Worm (Caenorhabditis elegans) whole organism, midembryonic: ENCODE data around the gene T01C8.2.

Experiments used
- T22C8.4 ChIP-seq: fragments of 200-800 bp; sonication (Bioruptor generic); IDR thresholded peaks from 2 replicates; pipeline ENCODE4 v1.3.6; 2022; ENCODE audit warnings: missing genetic modification characterization, missing compliant biosample characterization
- cog-1 ChIP-seq: sonication (generic microtip); optimal IDR thresholded peaks from 2 replicates; lab custom pipeline; 2016; ENCODE audit warnings: missing genetic modification characterization, missing compliant biosample characterization
- flt-1 ChIP-seq: fragments of 200-800 bp; sonication (Bioruptor generic); IDR thresholded peaks from 2 replicates; pipeline ENCODE4 v1.3.6; 2022; ENCODE audit warnings: missing genetic modification characterization, missing compliant biosample characterization
- klf-2 ChIP-seq: fragments of 200-800 bp; sonication (Bioruptor generic); conservative IDR thresholded peaks from 2 replicates; pipeline ENCODE4 v1.3.6; 2022; ENCODE audit warnings: missing genetic modification reagents, missing genetic modification characterization, missing compliant biosample characterization
- med-1 ChIP-seq: sonication (generic microtip); optimal IDR thresholded peaks from 2 replicates; lab custom pipeline; 2017; ENCODE audit warnings: missing genetic modification characterization, mild to moderate bottlenecking, missing compliant biosample characterization, antibody characterized with exemption, missing genetic modification reagents; ENCODE audit not compliant: insufficient read depth
- ref-1 ChIP-seq: fragments of 200-800 bp; sonication (Bioruptor generic); conservative IDR thresholded peaks from 2 replicates; pipeline ENCODE4 v1.3.6; 2022; ENCODE audit warnings: missing genetic modification reagents, missing genetic modification characterization, missing compliant biosample characterization
- tab-1 ChIP-seq: fragments of 200-800 bp; sonication (Bioruptor generic); IDR thresholded peaks from 2 replicates; pipeline ENCODE4 v1.3.6; 2022; ENCODE audit warnings: missing genetic modification characterization, missing compliant biosample characterization
- ztf-23 ChIP-seq: fragments of 200-800 bp; sonication (Bioruptor generic); IDR thresholded peaks from 2 replicates; pipeline ENCODE4 v1.3.6; 2022; ENCODE audit warnings: missing genetic modification reagents, missing genetic modification characterization, missing compliant biosample characterization
- ztf-29 ChIP-seq: fragments of 200-800 bp; sonication (Bioruptor generic); IDR thresholded peaks from 2 replicates; pipeline ENCODE4 v1.3.6; 2022; ENCODE audit warnings: missing genetic modification reagents, missing genetic modification characterization, missing compliant biosample characterization

T01C8.2 gene

DNA sequence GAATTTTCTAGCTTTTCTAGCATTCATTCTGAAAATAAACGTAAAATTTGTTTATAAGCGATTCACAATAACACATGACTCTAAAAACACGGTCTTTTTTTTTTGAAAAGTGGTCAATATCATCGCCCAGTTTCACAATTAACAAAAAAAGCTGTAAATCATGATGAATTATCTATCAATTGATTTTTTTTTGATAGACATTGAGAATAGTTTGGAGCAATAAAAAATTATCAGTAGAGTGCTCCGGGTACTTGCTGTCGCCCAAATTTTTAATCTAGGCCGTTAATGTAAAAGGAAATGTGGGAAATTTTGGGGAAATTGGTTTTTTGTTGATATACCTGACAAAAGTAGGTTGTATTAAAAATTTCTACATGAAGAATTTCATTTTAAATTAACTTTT, 12.8 kb upstream of the T01C8.2 start:
- TF ChIP-seq ztf-29 (no peak), T22C8.4 (GFP tag; lab: Robert Waterston, UW) (no peak), tab-1 (no peak), ztf-23 (GFP tag; lab: Robert Waterston, UW) (no peak), med-1 (GFP tag; lab: Kevin White, UChicago) (no peak), ref-1 (GFP tag; lab: Robert Waterston, UW) (no peak), cog-1 (tag; lab: Kevin White, UChicago) (no peak), klf-2 (no peak), flt-1 (GFP tag; lab: Robert Waterston, UW) (no peak)

ce11 chrX:16775335-16775835, 10.9 kb upstream of the T01C8.2 start:
- TF ChIP-seq med-1 (GFP tag; lab: Kevin White, UChicago) (no peak), tab-1 (no peak), flt-1 (GFP tag; lab: Robert Waterston, UW) (no peak), ref-1 (GFP tag; lab: Robert Waterston, UW) (no peak), klf-2 (no peak), ztf-23 (GFP tag; lab: Robert Waterston, UW) (no peak), T22C8.4 (GFP tag; lab: Robert Waterston, UW) (no peak), cog-1 (tag; lab: Kevin White, UChicago) (no peak)

- TF ChIP-seq T22C8.4 (GFP tag; lab: Robert Waterston, UW) = no peak
- TF ChIP-seq tab-1 = no peak
- TF ChIP-seq cog-1 (tag; lab: Kevin White, UChicago) = no peak
- TF ChIP-seq ztf-29 = no peak
- TF ChIP-seq med-1 (GFP tag; lab: Kevin White, UChicago) = no peak
These were observed 3.4 kb upstream of the T01C8.2 start, which contains the start of gene T01C8.3 for ce11 chrX:16782797-16783259. T01C8.3 (minus strand) TSS chrX:16783209.

DNA sequence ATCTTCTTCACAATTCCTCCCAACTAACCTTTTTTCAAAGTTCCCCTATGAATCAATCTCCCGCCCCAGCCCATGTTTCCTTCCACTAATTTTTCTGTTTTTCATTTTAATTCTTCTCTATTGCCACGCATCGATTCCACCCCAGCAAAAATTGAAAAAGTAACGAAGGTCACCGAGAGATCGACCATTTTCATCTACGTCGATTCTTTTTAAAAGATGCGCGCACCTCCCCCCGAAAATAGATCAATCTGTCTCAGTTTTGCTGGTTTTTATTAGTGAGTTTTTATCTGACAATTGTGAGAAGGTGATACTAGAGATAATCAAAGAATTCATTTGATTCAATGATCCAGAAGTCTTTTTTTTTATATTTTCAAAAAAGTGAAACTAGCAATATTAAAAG, 2.2 kb upstream of the T01C8.2 start:
- TF ChIP-seq ztf-29 (no peak), T22C8.4 (GFP tag; lab: Robert Waterston, UW) (no peak)

DNA sequence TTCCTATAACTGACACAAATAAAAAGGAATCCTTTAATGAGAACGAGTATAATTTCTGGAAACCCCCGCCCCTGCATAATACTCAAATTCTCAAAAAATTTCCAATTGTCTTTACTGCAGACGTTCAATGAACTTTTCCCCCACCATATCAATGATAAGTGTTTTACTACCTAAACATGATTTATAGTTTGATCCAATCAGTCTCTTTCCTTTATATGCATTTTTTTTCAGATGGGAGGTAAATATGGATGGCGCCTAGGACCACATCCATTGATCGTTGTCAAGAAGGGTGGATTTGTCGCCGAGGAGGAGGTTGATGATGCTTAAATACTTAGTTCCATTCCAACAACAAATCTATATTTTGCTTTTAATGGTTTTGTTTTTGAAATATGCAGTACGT, 914 bp downstream of the T01C8.2 start:
- no peak for TF ChIP-seq ztf-29
- no peak for TF ChIP-seq ref-1 (GFP tag; lab: Robert Waterston, UW)

DNA sequence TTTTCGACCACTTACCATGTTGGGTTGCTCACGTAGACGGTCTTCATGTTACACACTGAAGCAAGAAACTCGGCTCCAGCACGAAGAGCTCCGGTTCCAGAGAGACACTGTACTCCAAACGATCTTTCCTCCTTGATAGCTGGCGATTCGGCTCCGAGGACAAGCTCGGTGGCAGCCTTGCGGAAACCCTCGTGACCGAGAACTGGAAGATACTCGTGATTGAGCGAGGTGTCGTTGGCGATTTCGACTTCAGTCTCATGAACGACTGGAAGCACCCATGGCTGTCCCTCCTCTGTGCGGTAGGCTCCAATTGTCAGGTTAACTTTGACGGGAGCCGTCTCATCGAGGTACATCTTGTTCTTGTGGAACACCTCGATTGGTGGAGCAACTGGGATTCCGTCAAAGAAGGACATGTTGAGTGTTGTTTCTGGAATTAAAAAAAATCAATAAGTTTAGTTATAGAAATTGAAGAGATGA, 6.5 kb downstream of the T01C8.2 start, which contains the start of gene got-1.2:
Gene got-1.2 (minus strand): TSS at position 427 of the 477 bp plus-strand sequence.
- TF ChIP-seq T22C8.4 (GFP tag; lab: Robert Waterston, UW) = no peak
- TF ChIP-seq tab-1 = 0 out of 2 replicates have a peak, but pooled peaks have one; percentile 14

- no peak for TF ChIP-seq ref-1 (GFP tag; lab: Robert Waterston, UW)
- no peak for TF ChIP-seq flt-1 (GFP tag; lab: Robert Waterston, UW)
- no peak for TF ChIP-seq cog-1 (tag; lab: Kevin White, UChicago)
- TF ChIP-seq med-1 (GFP tag; lab: Kevin White, UChicago) = no peak
- TF ChIP-seq klf-2 = no peak
- no peak for TF ChIP-seq ztf-29
- no peak for TF ChIP-seq ztf-23 (GFP tag; lab: Robert Waterston, UW)
- TF ChIP-seq T22C8.4 (GFP tag; lab: Robert Waterston, UW) = no peak
- TF ChIP-seq tab-1 = no peak
These were observed 7.2 kb downstream of the T01C8.2 start for ce11 chrX:16793470-16793869.

DNA sequence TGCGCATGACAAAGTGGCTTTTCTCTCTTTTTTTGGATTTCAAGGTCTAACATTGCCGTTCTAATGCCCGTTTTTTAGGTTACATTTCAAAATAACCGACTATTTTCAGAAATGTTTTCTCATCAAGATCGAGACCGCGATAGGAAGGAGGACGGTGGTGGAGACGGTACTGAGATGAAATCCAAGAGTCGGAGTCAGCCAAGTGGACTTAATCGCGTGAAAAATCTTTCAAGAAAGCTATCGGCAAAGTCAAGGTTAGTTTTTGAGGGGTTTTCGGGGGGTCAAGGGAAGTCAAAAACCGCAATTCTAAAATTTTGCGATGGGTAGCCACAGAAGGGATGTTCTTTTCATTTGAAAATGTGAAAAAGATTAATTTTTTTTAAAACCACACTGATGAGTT, 9.7 kb downstream of the T01C8.2 start, which contains the start of gene aak-2:
Gene aak-2 (plus strand): TSS at position 110 of the 400 bp plus-strand sequence.
- TF ChIP-seq tab-1 (no peak), ztf-23 (GFP tag; lab: Robert Waterston, UW) (no peak), ref-1 (GFP tag; lab: Robert Waterston, UW) (no peak), cog-1 (tag; lab: Kevin White, UChicago) (no peak), ztf-29 (no peak), med-1 (GFP tag; lab: Kevin White, UChicago) (no peak), T22C8.4 (GFP tag; lab: Robert Waterston, UW) (no peak), klf-2 (no peak), flt-1 (GFP tag; lab: Robert Waterston, UW) (no peak)

DNA sequence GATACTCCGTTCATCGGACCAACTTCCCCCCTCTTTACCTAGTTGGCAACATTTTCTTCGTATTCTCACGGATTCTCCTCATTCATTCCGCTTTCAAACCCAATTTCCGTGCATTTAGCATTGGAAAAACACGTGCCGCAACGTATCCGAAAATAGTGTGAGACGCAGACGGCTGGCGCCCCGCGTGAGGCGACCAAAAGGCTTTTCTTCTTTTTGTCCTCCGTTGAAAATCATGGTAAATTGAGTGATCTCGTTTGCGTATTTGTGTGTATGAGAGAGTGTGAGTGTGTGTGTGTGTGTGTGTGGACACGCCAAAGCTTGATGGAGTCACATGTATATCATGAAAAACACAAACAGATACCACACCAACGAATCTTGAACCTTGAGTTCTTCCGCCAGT, 10.6 kb downstream of the T01C8.2 start:
- TF ChIP-seq ztf-29 (no peak), ref-1 (GFP tag; lab: Robert Waterston, UW) (no peak), T22C8.4 (GFP tag; lab: Robert Waterston, UW) (no peak), cog-1 (tag; lab: Kevin White, UChicago) (no peak), med-1 (GFP tag; lab: Kevin White, UChicago) (no peak), flt-1 (GFP tag; lab: Robert Waterston, UW) (no peak), tab-1 (no peak), klf-2 (no peak), ztf-23 (GFP tag; lab: Robert Waterston, UW) (no peak)

- TF ChIP-seq med-1 (GFP tag; lab: Kevin White, UChicago) (no peak), flt-1 (GFP tag; lab: Robert Waterston, UW) (no peak), ztf-23 (GFP tag; lab: Robert Waterston, UW) (no peak), ref-1 (GFP tag; lab: Robert Waterston, UW) (no peak), cog-1 (tag; lab: Kevin White, UChicago) (no peak), T22C8.4 (GFP tag; lab: Robert Waterston, UW) (no peak), klf-2 (no peak), tab-1 (no peak), ztf-29 (no peak)
These were observed 12.4 kb downstream of the T01C8.2 start for ce11 chrX:16798621-16799020.
